Worm (Caenorhabditis elegans): ENCODE results near the gene Y53F4B.17.

ce11 chrII:15037782-15038181 lies 20.7 kb upstream of the Y53F4B.17 start, which contains the start of gene Y53F4B.14:
- TF ChIP-seq W03F9.2 (tag; optimal IDR thresholded peaks at IDR 0.05) (no peak), him-1 (tag; optimal IDR thresholded peaks at IDR 0.05) (no peak)
